Fruit fly (Drosophila melanogaster) whole organism: ENCODE results near the gene ClpP.

Experiments used
- CG8478 ChIP-seq: fragments of >200 bp; optimal IDR thresholded peaks from 2 replicates; lab custom pipeline; 2018; ENCODE audit warnings: inconsistent platforms
- Dll ChIP-seq: fragments of >200 bp; optimal IDR thresholded peaks from 2 replicates; lab custom pipeline; 2017
- EcR ChIP-seq, 2 experiments: fragments of >200 bp; optimal IDR thresholded peaks; 2 replicates each; lab custom pipeline; 2017; ENCODE audit warnings: missing biosample characterization in 2 of 2, missing genetic modification characterization in 2 of 2, missing genetic modification reagents in 2 of 2
- pan ChIP-seq: fragments of >200 bp; optimal IDR thresholded peaks from 2 replicates; lab custom pipeline; 2017
- psq ChIP-seq: fragments of >200 bp; optimal IDR thresholded peaks from 2 replicates; lab custom pipeline; 2017
- usp ChIP-seq: fragments of >200 bp; optimal IDR thresholded peaks from 2 replicates; lab custom pipeline; 2017; ENCODE audit warnings: missing biosample characterization, missing genetic modification characterization, mixed read lengths

DNA sequence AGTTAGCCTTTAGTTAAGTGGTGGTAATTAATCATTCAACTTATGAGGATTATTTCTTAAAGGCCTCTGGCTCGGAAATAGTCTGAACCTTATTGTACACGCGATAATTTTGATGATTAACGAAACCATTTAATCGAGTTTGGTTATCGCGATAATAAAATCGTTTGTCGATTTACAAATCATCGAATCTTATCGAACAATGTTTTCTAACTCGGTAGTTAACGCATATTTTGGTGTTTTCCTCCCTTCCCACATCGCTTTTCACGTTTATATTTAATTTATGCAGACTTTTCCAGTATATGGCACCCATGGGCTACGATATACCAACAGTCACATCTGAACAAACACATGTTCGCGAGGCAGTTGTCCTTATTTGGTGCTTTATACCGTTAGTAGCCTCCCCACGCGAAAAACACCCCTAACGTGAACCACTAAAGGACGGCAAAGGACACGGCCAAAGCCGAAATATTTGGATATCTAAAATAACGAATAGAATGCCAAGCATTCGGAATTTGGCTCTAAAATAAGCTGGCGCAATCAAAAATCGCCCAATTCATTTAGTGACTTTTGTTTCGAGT is 12.5 kb upstream of the ClpP start, which contains the start of gene Frmd5:
- TF ChIP-seq pan (no peak), psq (lab: Kevin White, UChicago) (no peak), EcR (GFP tag; optimal IDR thresholded peaks at IDR 0.05; lab: Kevin White, UChicago) (no peak), CG8478 (lab: Kevin White, UChicago) (no peak), usp (GFP tag; lab: Kevin White, UChicago) (no peak), Dll (lab: Kevin White, UChicago) (no peak)
